Fruit fly (Drosophila melanogaster): Measurements from ENCODE around the gene CG3734.

CG3734 gene

dm6 chr3R:19352121-19352520 lies 35.5 kb upstream of the CG3734 start (continued):
- TF ChIP-seq tll (GFP tag; optimal IDR thresholded peaks at IDR 0.05) = peak in 1 of 2 experiments; percentile 71
- TF ChIP-seq ash1 (GFP tag; optimal IDR thresholded peaks at IDR 0.05) = no peak
- peak; percentile 25 for TF ChIP-seq hth (optimal IDR thresholded peaks at IDR 0.05)
- no peak for TF ChIP-seq aop (GFP tag; IDR thresholded peaks at IDR 0.05)
- TF ChIP-seq unc-4 (GFP tag; IDR thresholded peaks at IDR 0.05; ENCODE audit: partially characterized antibody) = no peak
- no peak for TF ChIP-seq dm (GFP tag; optimal IDR thresholded peaks at IDR 0.05)
- TF ChIP-seq D (optimal IDR thresholded peaks at IDR 0.05) = peak; percentile 89
- TF ChIP-seq D (GFP tag; optimal IDR thresholded peaks at IDR 0.05) = no peak
- no peak for TF ChIP-seq CG18262 (tag; optimal IDR thresholded peaks at IDR 0.05)
- TF ChIP-seq CG11093 (GFP tag; IDR thresholded peaks at IDR 0.05) = no peak
- no peak for TF ChIP-seq CG10543 (GFP tag; optimal IDR thresholded peaks at IDR 0.05)
- no peak for TF ChIP-seq CG9437 (GFP tag; optimal IDR thresholded peaks at IDR 0.05)
- peak; percentile 57 for TF ChIP-seq pros (GFP tag; optimal IDR thresholded peaks at IDR 0.05)
- TF ChIP-seq btn (GFP tag; optimal IDR thresholded peaks at IDR 0.05) = no peak
- no peak for TF ChIP-seq zf30C (GFP tag; optimal IDR thresholded peaks at IDR 0.05)
- no peak for TF ChIP-seq prd (optimal IDR thresholded peaks at IDR 0.05)
- TF ChIP-seq prd (GFP tag; IDR thresholded peaks at IDR 0.05) = peak; percentile 9; the same call in 1 of the 3 replicates
- no peak for TF ChIP-seq CG31224 (GFP tag; IDR thresholded peaks at IDR 0.05)
- no peak for TF ChIP-seq lov (optimal IDR thresholded peaks at IDR 0.05)
- TF ChIP-seq lov (GFP tag; IDR thresholded peaks at IDR 0.05) = no peak
- TF ChIP-seq CG10267 (tag; optimal IDR thresholded peaks at IDR 0.05) = no peak
- TF ChIP-seq eve (GFP tag; optimal IDR thresholded peaks at IDR 0.05) = no peak
- no peak for TF ChIP-seq CG7357 (GFP tag; IDR thresholded peaks at IDR 0.05)
- peak; percentile 21 for TF ChIP-seq zen (tag; optimal IDR thresholded peaks at IDR 0.05)
- no peak for TF ChIP-seq bcd (GFP tag; optimal IDR thresholded peaks at IDR 0.05)
- TF ChIP-seq C15 (GFP tag; IDR thresholded peaks at IDR 0.05) = no peak
- no peak for TF ChIP-seq CG6175 (GFP tag; IDR thresholded peaks at IDR 0.05)
- TF ChIP-seq Chrac-16 (GFP tag; optimal IDR thresholded peaks at IDR 0.05) = no peak
- no peak for TF ChIP-seq CG3838 (GFP tag; optimal IDR thresholded peaks at IDR 0.05)
- TF ChIP-seq CG12769 (tag; optimal IDR thresholded peaks at IDR 0.05) = no peak
- TF ChIP-seq gcm (GFP tag; optimal IDR thresholded peaks at IDR 0.05) = no peak
- no peak for TF ChIP-seq CG12391 (tag; optimal IDR thresholded peaks at IDR 0.05)
- TF ChIP-seq Ada2b (GFP tag; IDR thresholded peaks at IDR 0.05) = no peak
- no peak for TF ChIP-seq Lpt (GFP tag; optimal IDR thresholded peaks at IDR 0.05)
- no peak for TF ChIP-seq h (optimal IDR thresholded peaks at IDR 0.05)
- TF ChIP-seq E2f1 (GFP tag; IDR thresholded peaks at IDR 0.05) = no peak
- TF ChIP-seq Dip3 (GFP tag; optimal IDR thresholded peaks at IDR 0.05) = no peak
- no peak for TF ChIP-seq CG1832 (GFP tag; optimal IDR thresholded peaks at IDR 0.05)
- no peak for TF ChIP-seq Rx (GFP tag; IDR thresholded peaks at IDR 0.05)
- TF ChIP-seq gsb (GFP tag; IDR thresholded peaks at IDR 0.05) = no peak
- TF ChIP-seq dati (GFP tag; IDR thresholded peaks at IDR 0.05) = no peak
- peak; percentile 19 for TF ChIP-seq cad (GFP tag; optimal IDR thresholded peaks at IDR 0.05)
- TF ChIP-seq D19B (GFP tag; optimal IDR thresholded peaks at IDR 0.05) = no peak
- no peak for TF ChIP-seq zfh2 (GFP tag; optimal IDR thresholded peaks at IDR 0.05)
- no peak for TF ChIP-seq Sry-β (GFP tag; optimal IDR thresholded peaks at IDR 0.05)
- TF ChIP-seq tap (tag; optimal IDR thresholded peaks at IDR 0.05) = no peak
- TF ChIP-seq CG18599 (GFP tag; optimal IDR thresholded peaks at IDR 0.05) = no peak
- TF ChIP-seq oc (tag; optimal IDR thresholded peaks at IDR 0.05) = no peak
